Fruit fly (Drosophila melanogaster) S2 (cell line): ENCODE data around the gene CG4546.

ENCODE experiments used
- CG8478 ChIP-seq: fragments of >200 bp; optimal IDR thresholded peaks from 2 replicates; lab custom pipeline; 2018
- CTCF ChIP-seq, 2 experiments: fragments of >200 bp; optimal IDR thresholded peaks; 2 replicates each; lab custom pipeline; 2018

The CG4546 gene

dm6 chr3R:15836864-15837824, 9.2 kb upstream of the CG4546 start, which contains the start of the genes ND-23 and spn-E:
ND-23 (minus strand) TSS chr3R:15837117.
spn-E (plus strand) TSS chr3R:15837419.
- TF ChIP-seq CG8478 (no peak), CTCF (optimal IDR thresholded peaks at IDR 0.05; lab: Kevin White, UChicago) (no peak)

dm6 chr3R:15839294-15839693, 7.0 kb upstream of the CG4546 start, which contains the start of gene Pbp45:
Pbp45 (minus strand) TSS chr3R:15839515.
- no peak for TF ChIP-seq CTCF (optimal IDR thresholded peaks at IDR 0.05; lab: Kevin White, UChicago)
- TF ChIP-seq CG8478 = no peak

dm6 chr3R:15851912-15852311, 5.6 kb downstream of the CG4546 start:
- TF ChIP-seq CTCF (optimal IDR thresholded peaks at IDR 0.05; lab: Kevin White, UChicago) (no peak), CG8478 (no peak)

dm6 chr3R:15853347-15853746, 7.0 kb downstream of the CG4546 start, which contains the start of gene cv-d:
cv-d (minus strand) TSS chr3R:15853581.
- TF ChIP-seq CTCF (optimal IDR thresholded peaks at IDR 0.05; lab: Kevin White, UChicago) = no peak

- TF ChIP-seq CTCF (optimal IDR thresholded peaks at IDR 0.05; lab: Kevin White, UChicago) = no peak
- TF ChIP-seq CG8478 = no peak
These were observed 10.9 kb downstream of the CG4546 start, which contains the start of gene Hmt-1 for dm6 chr3R:15857189-15857767. Hmt-1 (minus strand) TSS chr3R:15857470.

- TF ChIP-seq CTCF (optimal IDR thresholded peaks at IDR 0.05; lab: Kevin White, UChicago) (no peak), CG8478 (no peak)
These were observed 13.6 kb downstream of the CG4546 start, which contains the start of gene CG9632 for dm6 chr3R:15859896-15860295. CG9632 (plus strand) TSS chr3R:15860196.

- TF ChIP-seq CTCF (optimal IDR thresholded peaks at IDR 0.05; lab: Kevin White, UChicago) (no peak), CG8478 (no peak)
These were observed 26.6 kb downstream of the CG4546 start for dm6 chr3R:15872829-15873440.

- TF ChIP-seq CG8478 = no peak
- no peak for TF ChIP-seq CTCF (optimal IDR thresholded peaks at IDR 0.05; lab: Kevin White, UChicago)
These were observed 29.3 kb downstream of the CG4546 start, which contains the start of gene CG31183 for dm6 chr3R:15875611-15876010. CG31183 (minus strand) TSS chr3R:15875939.

- TF ChIP-seq CTCF (optimal IDR thresholded peaks at IDR 0.05; lab: Kevin White, UChicago) = no peak
- no peak for TF ChIP-seq CG8478
These were observed 45.0 kb downstream of the CG4546 start for dm6 chr3R:15891188-15891820.

dm6 chr3R:15895978-15896377, 49.6 kb downstream of the CG4546 start, which contains the start of gene CG14877:
CG14877 (minus strand) TSS chr3R:15896078.
- TF ChIP-seq CG8478 (no peak), CTCF (optimal IDR thresholded peaks at IDR 0.05; lab: Kevin White, UChicago) (no peak)
